Worm (Caenorhabditis elegans) whole organism, mixed stage, embryonic: ENCODE data around the gene aff-1.

Experiments
- ceh-83 ChIP-seq: fragments of 200-800 bp; sonication (Bioruptor generic); optimal IDR thresholded peaks from 2 replicates; lab custom pipeline; 2018; ENCODE audit warnings: mild to moderate bottlenecking, missing genetic modification characterization, missing compliant biosample characterization
- elt-1 ChIP-seq: sonication (generic microtip); optimal IDR thresholded peaks from 2 replicates; lab custom pipeline; 2017; ENCODE audit warnings: missing genetic modification characterization, mild to moderate bottlenecking, missing compliant biosample characterization, antibody characterized with exemption, moderate library complexity, borderline replicate concordance; ENCODE audit not compliant: insufficient read depth
- nhr-76 ChIP-seq: sonication (generic microtip); optimal IDR thresholded peaks from 2 replicates; lab custom pipeline; 2017; ENCODE audit warnings: missing biosample characterization, missing genetic modification characterization
- unc-62 ChIP-seq: fragments of 150-350 bp; optimal IDR thresholded peaks from 2 replicates; lab custom pipeline; 2014; ENCODE audit warnings: missing biosample characterization, missing genetic modification reagents, missing genetic modification characterization
- ztf-11 ChIP-seq: fragments of 150-350 bp; optimal IDR thresholded peaks from 2 replicates; lab custom pipeline; 2014; ENCODE audit warnings: missing biosample characterization, missing genetic modification characterization

- no peak for TF ChIP-seq ztf-11 (tag; lab: Kevin White, UChicago)
- no peak for TF ChIP-seq nhr-76 (tag; lab: Kevin White, UChicago)
- TF ChIP-seq unc-62 (GFP tag; lab: Kevin White, UChicago), result no peak
- no peak for TF ChIP-seq ceh-83 (GFP tag; lab: Kevin White, UChicago)
- no peak for TF ChIP-seq elt-1 (tag; lab: Kevin White, UChicago)
Measured at ce11 chrII:6840663-6841062, 22.9 kb downstream of the aff-1 start.
